Fruit fly (Drosophila melanogaster): ENCODE measurements around the gene Trx2.

Gene Trx2

dm6 chr2L:9633098-9633497, 20.1 kb downstream of the Trx2 start (continued):
- TF ChIP-seq Mes4 (GFP tag; optimal IDR thresholded peaks at IDR 0.05) (peak; percentile 57), CG12071 (GFP tag; optimal IDR thresholded peaks at IDR 0.05) (peak; percentile 61), Tbp (GFP tag; optimal IDR thresholded peaks at IDR 0.05) (no peak), CG32767 (GFP tag; IDR thresholded peaks at IDR 0.05) (no peak), en (GFP tag; optimal IDR thresholded peaks at IDR 0.05) (no peak), Neu2 (GFP tag; optimal IDR thresholded peaks at IDR 0.05; ENCODE audit: borderline replicate concordance) (no peak), Hr78 (GFP tag; optimal IDR thresholded peaks at IDR 0.05) (peak in 1 of 2 experiments; percentile 26), CG11398 (GFP tag; optimal IDR thresholded peaks at IDR 0.05) (peak; percentile 66), Awh (GFP tag; IDR thresholded peaks at IDR 0.05) (peak; percentile 84), CG13624 (GFP tag; optimal IDR thresholded peaks at IDR 0.05) (no peak), Dll (GFP tag; IDR thresholded peaks at IDR 0.05; ENCODE audit: partially characterized antibody) (no peak), CG9727 (GFP tag; optimal IDR thresholded peaks at IDR 0.05) (peak; percentile 89), Vsx1 (GFP tag; optimal IDR thresholded peaks at IDR 0.05) (peak; percentile 67), Ptx1 (GFP tag; IDR thresholded peaks at IDR 0.05) (0 out of 2 replicates have a peak, but pooled peaks have one; percentile 11), kay (GFP tag; optimal IDR thresholded peaks at IDR 0.05) (peak; percentile 66), CG34224 (GFP tag; IDR thresholded peaks at IDR 0.05; ENCODE audit: partially characterized antibody) (no peak), Hr3 (GFP tag; optimal IDR thresholded peaks at IDR 0.05) (no peak), CkIIα-i1 (GFP tag; IDR thresholded peaks at IDR 0.05) (no peak), Asciz (GFP tag; optimal IDR thresholded peaks at IDR 0.05) (peak; percentile 79), CG17568 (GFP tag; optimal IDR thresholded peaks at IDR 0.05) (peak; percentile 54), CG15601 (tag; optimal IDR thresholded peaks at IDR 0.05) (peak; percentile 77), CG3726 (GFP tag; IDR thresholded peaks at IDR 0.05) (0 out of 3 replicates have a peak, but pooled peaks have one; percentile 29), CG17912 (GFP tag; optimal IDR thresholded peaks at IDR 0.05) (no peak), CG6813 (GFP tag; optimal IDR thresholded peaks at IDR 0.05) (peak; percentile 91), CG18011 (GFP tag; optimal IDR thresholded peaks at IDR 0.05) (no peak), CG17802 (tag; optimal IDR thresholded peaks at IDR 0.05) (peak; percentile 37), CG7271 (tag; optimal IDR thresholded peaks at IDR 0.05) (peak; percentile 21), CG6272 (GFP tag; IDR thresholded peaks at IDR 0.05) (no peak), twi (tag; optimal IDR thresholded peaks at IDR 0.05) (no peak), gem (tag; optimal IDR thresholded peaks at IDR 0.05) (peak; percentile 67), chm (GFP tag; IDR thresholded peaks at IDR 0.05) (peak; percentile 79; the same call in 1 of the 2 replicates), Atf3 (GFP tag; optimal IDR thresholded peaks at IDR 0.05) (peak; percentile 72), B-H1 (GFP tag; IDR thresholded peaks at IDR 0.05) (no peak; the same call in 2 of the 3 replicates), sna (GFP tag; IDR thresholded peaks at IDR 0.05; ENCODE audit: partially characterized antibody) (no peak), Dref (GFP tag; IDR thresholded peaks at IDR 0.05) (no peak), Hand (GFP tag; optimal IDR thresholded peaks at IDR 0.05) (no peak), klu (GFP tag; IDR thresholded peaks at IDR 0.05) (no peak), ttk (GFP tag; IDR thresholded peaks at IDR 0.05) (peak; percentile 26; the same call in 1 of the 2 replicates), fd96Cb (tag; optimal IDR thresholded peaks at IDR 0.05) (peak; percentile 47), Ets65A (GFP tag) (peak; percentile 87), CG7372 (GFP tag; IDR thresholded peaks at IDR 0.05) (no peak), Myb (GFP tag; optimal IDR thresholded peaks at IDR 0.05) (no peak), CG11560 (tag; IDR thresholded peaks at IDR 0.05) (no peak), her (GFP tag; optimal IDR thresholded peaks at IDR 0.05) (peak; percentile 38), Mad (GFP tag; optimal IDR thresholded peaks at IDR 0.05) (peak; percentile 8), org-1 (GFP tag; optimal IDR thresholded peaks at IDR 0.05) (peak; percentile 58), ac (GFP tag; optimal IDR thresholded peaks at IDR 0.05) (peak; percentile 80), CG6791 (GFP tag; IDR thresholded peaks at IDR 0.05; ENCODE audit: partially characterized antibody) (no peak), kni (GFP tag; optimal IDR thresholded peaks at IDR 0.05) (peak; percentile 86), CG11695 (GFP tag; IDR thresholded peaks at IDR 0.05) (peak; percentile 55; the same call in 2 of the 3 replicates), Hmx (GFP tag; optimal IDR thresholded peaks at IDR 0.05) (no peak)
